Worm (Caenorhabditis elegans): Measurements from ENCODE around the gene T25G12.11.

DNA sequence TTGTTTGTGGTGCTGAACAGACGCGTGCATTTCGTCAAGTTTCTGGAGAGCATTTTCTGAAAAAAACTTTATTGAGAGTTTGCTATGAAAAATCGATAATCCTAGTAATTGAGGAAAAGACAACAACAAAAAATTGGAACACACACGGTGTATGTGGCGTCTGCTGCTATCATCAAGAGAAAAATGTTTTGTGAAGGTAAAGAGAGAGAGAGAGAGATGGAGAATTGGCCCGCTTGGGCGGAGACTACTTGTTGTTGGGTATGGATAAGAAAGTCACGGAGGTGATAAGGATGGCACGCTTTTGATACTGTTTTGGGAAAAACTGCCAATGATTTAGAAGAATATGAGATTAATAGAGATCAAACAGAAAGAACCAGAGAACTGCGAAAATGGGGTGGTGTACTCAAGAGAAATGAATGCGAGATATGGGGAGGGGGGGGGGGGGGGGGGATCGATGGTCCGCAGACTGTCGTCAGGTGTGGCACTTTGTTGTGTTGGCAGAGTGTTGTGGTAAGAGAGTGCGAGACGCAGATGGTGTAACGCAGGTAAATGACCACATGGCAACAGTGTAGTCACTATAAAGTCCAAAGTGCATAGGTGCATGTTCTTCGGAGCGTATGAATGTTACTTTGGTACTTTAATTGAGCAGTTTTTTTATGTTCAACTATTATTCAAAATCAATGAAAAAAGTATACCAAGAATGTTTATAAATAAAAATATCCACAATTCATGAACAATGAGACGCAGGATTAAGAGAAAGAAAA is 20.1 kb downstream of the T25G12.11 start, which contains the start of gene acdh-7:
- TF ChIP-seq mep-1 (tag; optimal IDR thresholded peaks at IDR 0.05) (no peak), blmp-1 (tag; optimal IDR thresholded peaks at IDR 0.05) (no peak), lsy-2 (tag; optimal IDR thresholded peaks at IDR 0.05) (no peak), ham-2 (GFP tag; optimal IDR thresholded peaks at IDR 0.05) (no peak), pha-4 (tag; optimal IDR thresholded peaks at IDR 0.05) (no peak), lin-13 (tag; optimal IDR thresholded peaks at IDR 0.05) (no peak)

All from whole organism, mixed stage, embryonic.